Fruit fly (Drosophila melanogaster) whole organism, embryonic: Measurements from ENCODE around the gene ATPsynD.

ENCODE experiments used
- Bteb2 ChIP-seq: fragments of 200-800 bp; sonication (Bioruptor generic); optimal IDR thresholded peaks from 2 replicates; lab custom pipeline; 2016; ENCODE audit warnings: missing biosample characterization, missing genetic modification characterization
- CG1024 ChIP-seq: fragments of 200-800 bp; sonication (Bioruptor generic); IDR thresholded peaks from 2 replicates; pipeline ENCODE4 v1.3.6; 2022; ENCODE audit warnings: missing biosample characterization, missing genetic modification characterization
- CG16779 ChIP-seq: fragments of 200-800 bp; sonication (Bioruptor generic); IDR thresholded peaks from 2 replicates; pipeline ENCODE4 v1.3.6; 2022; ENCODE audit warnings: missing biosample characterization, missing genetic modification characterization
- CG17328 ChIP-seq: fragments of 200-800 bp; sonication (Bioruptor generic); IDR thresholded peaks from 2 replicates; pipeline ENCODE4 v1.3.6; 2022; ENCODE audit warnings: missing biosample characterization, missing genetic modification characterization
- CG6791 ChIP-seq: fragments of 200-800 bp; sonication (Bioruptor generic); IDR thresholded peaks from 3 replicates; pipeline ENCODE4 v1.3.6; 2022; ENCODE audit warnings: missing biosample characterization, missing genetic modification characterization; ENCODE audit not compliant: partially characterized antibody
- CG9727 ChIP-seq: fragments of 200-800 bp; sonication (Bioruptor generic); optimal IDR thresholded peaks from 3 replicates; lab custom pipeline; 2017; ENCODE audit warnings: missing biosample characterization, mild to moderate bottlenecking, missing genetic modification characterization
- Dad ChIP-seq: fragments of 200-800 bp; sonication (Bioruptor generic); optimal IDR thresholded peaks from 3 replicates; lab custom pipeline; 2016; ENCODE audit warnings: missing biosample characterization, missing genetic modification characterization
- Rx ChIP-seq: fragments of 200-800 bp; sonication (Bioruptor generic); IDR thresholded peaks from 2 replicates; pipeline ENCODE4 v1.3.6; 2022; ENCODE audit warnings: missing biosample characterization, missing genetic modification characterization
- Six4 ChIP-seq: fragments of 200-800 bp; sonication (Bioruptor generic); optimal IDR thresholded peaks from 2 replicates; lab custom pipeline; 2016; ENCODE audit warnings: missing biosample characterization, missing genetic modification characterization
- emc ChIP-seq: fragments of 200-800 bp; sonication (Bioruptor generic); optimal IDR thresholded peaks from 2 replicates; lab custom pipeline; 2016; ENCODE audit warnings: missing biosample characterization, missing genetic modification characterization
- lmd ChIP-seq: fragments of 200-800 bp; sonication (Bioruptor generic); IDR thresholded peaks from 2 replicates; pipeline ENCODE4 v1.3.6; 2022; ENCODE audit warnings: missing biosample characterization, missing genetic modification characterization
- run ChIP-seq: fragments of 200-800 bp; sonication (Bioruptor generic); optimal IDR thresholded peaks from 3 replicates; lab custom pipeline; 2018; ENCODE audit warnings: missing biosample characterization, mild to moderate bottlenecking, missing genetic modification characterization
- schlank ChIP-seq: fragments of 200-800 bp; sonication (Bioruptor generic); optimal IDR thresholded peaks from 2 replicates; lab custom pipeline; 2018; ENCODE audit warnings: missing biosample characterization, mild to moderate bottlenecking, missing genetic modification characterization
- yki ChIP-seq: fragments of >200 bp; optimal IDR thresholded peaks from 3 replicates; lab custom pipeline; 2018

- TF ChIP-seq CG6791 (no peak), Six4 (GFP tag; lab: Kevin White, UChicago) (no peak), schlank (tag; lab: Kevin White, UChicago) (no peak), Rx (GFP tag; lab: Robert Waterston, UW) (no peak), CG17328 (0 out of 2 replicates have a peak, but pooled peaks have one; percentile 39), CG9727 (GFP tag; lab: Kevin White, UChicago) (no peak), Bteb2 (no peak), run (tag; lab: Kevin White, UChicago) (no peak), lmd (GFP tag; lab: Robert Waterston, UW) (no peak), Dad (no peak), CG16779 (GFP tag; lab: Robert Waterston, UW) (no peak), CG1024 (GFP tag; lab: Robert Waterston, UW) (no peak), yki (lab: Kevin White, UChicago) (no peak), emc (GFP tag; lab: Kevin White, UChicago) (no peak)
Measured at dm6 chr3R:19108126-19108525, 13.3 kb downstream of the ATPsynD start.
